Fruit fly (Drosophila melanogaster) whole organism, prepupa: ENCODE results near the gene HDAC4.

Source experiments
- CG11294 ChIP-seq: fragments of 200-800 bp; sonication (Bioruptor generic); IDR thresholded peaks from 2 replicates; pipeline ENCODE4 v1.3.6; 2022; ENCODE audit warnings: missing biosample characterization, missing genetic modification characterization
- CG11762 ChIP-seq: fragments of 200-800 bp; sonication (Bioruptor generic); optimal IDR thresholded peaks from 3 replicates; lab custom pipeline; 2016; ENCODE audit warnings: missing biosample characterization, missing genetic modification characterization; ENCODE audit not compliant: insufficient read depth
- CG15336 ChIP-seq: fragments of 200-800 bp; sonication (Bioruptor generic); IDR thresholded peaks from 2 replicates; pipeline ENCODE4 v1.3.6; 2022; ENCODE audit warnings: missing biosample characterization, missing genetic modification characterization
- CG16779 ChIP-seq: fragments of 200-800 bp; sonication (Bioruptor generic); optimal IDR thresholded peaks from 3 replicates; lab custom pipeline; 2017; ENCODE audit warnings: missing biosample characterization, mild to moderate bottlenecking, missing genetic modification characterization
- CG3032 ChIP-seq: fragments of 200-800 bp; optimal IDR thresholded peaks from 2 replicates; lab custom pipeline; 2019; ENCODE audit warnings: missing biosample characterization, mild to moderate bottlenecking, missing genetic modification characterization, moderate library complexity
- CG31627 ChIP-seq: fragments of 200-800 bp; sonication (Bioruptor generic); optimal IDR thresholded peaks from 3 replicates; lab custom pipeline; 2016; ENCODE audit warnings: missing biosample characterization, missing genetic modification characterization
- CG3919 ChIP-seq: fragments of 200-800 bp; sonication (Bioruptor generic); optimal IDR thresholded peaks from 3 replicates; lab custom pipeline; 2016; ENCODE audit warnings: missing biosample characterization, missing genetic modification characterization
- CG6163 ChIP-seq: fragments of 200-800 bp; sonication (Bioruptor generic); IDR thresholded peaks from 3 replicates; pipeline ENCODE4 v1.3.6; 2022; ENCODE audit warnings: missing biosample characterization, missing genetic modification characterization
- CG6276 ChIP-seq: fragments of 200-800 bp; sonication (Bioruptor generic); optimal IDR thresholded peaks from 2 replicates; lab custom pipeline; 2017; ENCODE audit warnings: missing biosample characterization, mild to moderate bottlenecking, missing genetic modification characterization
- CG6792 ChIP-seq: fragments of 200-800 bp; sonication (Bioruptor generic); optimal IDR thresholded peaks from 3 replicates; lab custom pipeline; 2016; ENCODE audit warnings: missing biosample characterization, missing genetic modification characterization
- CG6808 ChIP-seq: fragments of 200-800 bp; sonication (Bioruptor generic); optimal IDR thresholded peaks from 3 replicates; lab custom pipeline; 2017; ENCODE audit warnings: missing biosample characterization, missing genetic modification characterization, mild to moderate bottlenecking, moderate library complexity, missing genetic modification reagents
- CG6854 ChIP-seq: fragments of 200-800 bp; sonication (Bioruptor generic); optimal IDR thresholded peaks from 2 replicates; lab custom pipeline; 2017; ENCODE audit warnings: missing biosample characterization, mild to moderate bottlenecking, missing genetic modification characterization
- CG7368 ChIP-seq: fragments of 200-800 bp; sonication (Bioruptor generic); optimal IDR thresholded peaks from 3 replicates; lab custom pipeline; 2016; ENCODE audit warnings: missing biosample characterization, missing genetic modification characterization
- CG8119 ChIP-seq: fragments of 200-800 bp; sonication (Bioruptor generic); IDR thresholded peaks from 3 replicates; pipeline ENCODE4 v1.3.6; 2022; ENCODE audit warnings: missing biosample characterization, missing genetic modification characterization
- CG9139 ChIP-seq: fragments of 200-800 bp; sonication (Bioruptor generic); optimal IDR thresholded peaks from 3 replicates; lab custom pipeline; 2017; ENCODE audit warnings: missing biosample characterization, mild to moderate bottlenecking, missing genetic modification characterization
- Eip78C ChIP-seq: fragments of 200-800 bp; sonication (Bioruptor generic); peaks from one replicate; lab custom pipeline; 2016; ENCODE audit warnings: missing biosample characterization, missing genetic modification characterization
- Eip93F ChIP-seq: fragments of 200-800 bp; sonication (Bioruptor generic); optimal IDR thresholded peaks from 2 replicates; lab custom pipeline; 2016; ENCODE audit warnings: missing biosample characterization, mild to moderate bottlenecking, missing genetic modification characterization
- Ets21C ChIP-seq: fragments of 200-800 bp; sonication (Bioruptor generic); optimal IDR thresholded peaks from 3 replicates; lab custom pipeline; 2016; ENCODE audit warnings: missing biosample characterization, missing genetic modification characterization
- Ets96B ChIP-seq: fragments of 200-800 bp; optimal IDR thresholded peaks from 2 replicates; lab custom pipeline; 2019; ENCODE audit warnings: missing biosample characterization, mild to moderate bottlenecking, missing genetic modification characterization, moderate library complexity
- Hr38 ChIP-seq: sonication (Bioruptor generic); optimal IDR thresholded peaks from 2 replicates; lab custom pipeline; 2016; ENCODE audit warnings: missing biosample characterization, missing genetic modification characterization
- Hr39 ChIP-seq: fragments of 200-800 bp; sonication (Bioruptor generic); optimal IDR thresholded peaks from 2 replicates; lab custom pipeline; 2016; ENCODE audit warnings: missing biosample characterization, missing genetic modification characterization
- Hr4 ChIP-seq: fragments of 200-800 bp; sonication (Bioruptor generic); optimal IDR thresholded peaks from 3 replicates; lab custom pipeline; 2016; ENCODE audit warnings: missing biosample characterization, missing genetic modification characterization
- Lpt ChIP-seq: fragments of 200-800 bp; sonication (Bioruptor generic); optimal IDR thresholded peaks from 3 replicates; lab custom pipeline; 2016; ENCODE audit warnings: missing biosample characterization, missing genetic modification characterization
- Sox102F ChIP-seq: fragments of 200-800 bp; sonication (Bioruptor generic); optimal IDR thresholded peaks from 2 replicates; lab custom pipeline; 2016; ENCODE audit warnings: missing biosample characterization, mild to moderate bottlenecking, missing genetic modification characterization
- Sox14 ChIP-seq: fragments of 200-800 bp; sonication (Bioruptor generic); optimal IDR thresholded peaks from 3 replicates; lab custom pipeline; 2016; ENCODE audit warnings: missing biosample characterization, missing genetic modification characterization
- Sox15 ChIP-seq: fragments of 200-800 bp; sonication (Bioruptor generic); optimal IDR thresholded peaks from 3 replicates; lab custom pipeline; 2016; ENCODE audit warnings: missing biosample characterization, missing genetic modification characterization
- achi ChIP-seq: fragments of 200-800 bp; sonication (Bioruptor generic); optimal IDR thresholded peaks from 3 replicates; lab custom pipeline; 2016; ENCODE audit warnings: missing biosample characterization, missing genetic modification characterization
- acj6 ChIP-seq: fragments of 200-800 bp; sonication (Bioruptor generic); optimal IDR thresholded peaks from 3 replicates; lab custom pipeline; 2016; ENCODE audit warnings: missing biosample characterization, missing genetic modification characterization
- cyc ChIP-seq: fragments of 200-800 bp; sonication (Bioruptor generic); optimal IDR thresholded peaks from 3 replicates; lab custom pipeline; 2016; ENCODE audit warnings: missing biosample characterization, missing genetic modification characterization
- dsx ChIP-seq: fragments of 200-800 bp; optimal IDR thresholded peaks from 3 replicates; lab custom pipeline; 2019; ENCODE audit warnings: missing biosample characterization, mild to moderate bottlenecking, missing genetic modification characterization, moderate library complexity; ENCODE audit not compliant: poor library complexity, severe bottlenecking
- esn ChIP-seq: fragments of 200-800 bp; sonication (Bioruptor generic); optimal IDR thresholded peaks from 2 replicates; lab custom pipeline; 2016; ENCODE audit warnings: missing biosample characterization, mild to moderate bottlenecking, missing genetic modification characterization, moderate library complexity
- fd59A ChIP-seq: fragments of 200-800 bp; sonication (Bioruptor generic); optimal IDR thresholded peaks from 2 replicates; lab custom pipeline; 2017; ENCODE audit warnings: missing biosample characterization, mild to moderate bottlenecking, missing genetic modification characterization, missing genetic modification reagents
- fd85E ChIP-seq: fragments of 200-800 bp; sonication (Bioruptor generic); optimal IDR thresholded peaks from 3 replicates; lab custom pipeline; 2016; ENCODE audit warnings: missing biosample characterization, missing genetic modification characterization
- fkh ChIP-seq: fragments of 200-800 bp; sonication (Bioruptor generic); optimal IDR thresholded peaks from 3 replicates; lab custom pipeline; 2017; ENCODE audit warnings: missing biosample characterization, mild to moderate bottlenecking, missing genetic modification characterization, moderate library complexity
- lz ChIP-seq: fragments of 200-800 bp; sonication (Bioruptor generic); optimal IDR thresholded peaks from 3 replicates; lab custom pipeline; 2016; ENCODE audit warnings: missing biosample characterization, missing genetic modification characterization
- net ChIP-seq: fragments of 200-800 bp; sonication (Bioruptor generic); optimal IDR thresholded peaks from 3 replicates; lab custom pipeline; 2016; ENCODE audit warnings: missing biosample characterization, missing genetic modification characterization
- pdm3 ChIP-seq: fragments of 200-800 bp; sonication (Bioruptor generic); optimal IDR thresholded peaks from 3 replicates; lab custom pipeline; 2016; ENCODE audit warnings: missing biosample characterization, missing genetic modification characterization
- salr ChIP-seq, 2 experiments: fragments of 200-800 bp; sonication (Bioruptor generic); optimal IDR thresholded peaks; 3 replicates each; lab custom pipeline; 2016 to 2018; ENCODE audit warnings: missing biosample characterization in 2 of 2, missing genetic modification characterization in 2 of 2, mild to moderate bottlenecking in 1 of 2
- spab ChIP-seq: fragments of 200-800 bp; sonication (Bioruptor generic); optimal IDR thresholded peaks from 2 replicates; lab custom pipeline; 2017; ENCODE audit warnings: missing biosample characterization, mild to moderate bottlenecking, missing genetic modification characterization, missing genetic modification reagents
- ss ChIP-seq, 2 experiments: fragments of 200-800 bp; sonication (Bioruptor generic); optimal IDR thresholded peaks; 2 replicates in 1 of 2; 3 replicates in 1 of 2; lab custom pipeline; 2017 to 2018; ENCODE audit warnings: mild to moderate bottlenecking in 2 of 2, missing biosample characterization in 2 of 2, missing genetic modification characterization in 2 of 2, moderate library complexity in 1 of 2
- svp ChIP-seq: fragments of 200-800 bp; sonication (Bioruptor generic); peaks from one replicate; lab custom pipeline; 2016; ENCODE audit warnings: missing biosample characterization, missing genetic modification characterization
- vri ChIP-seq: fragments of 200-800 bp; sonication (Bioruptor generic); optimal IDR thresholded peaks from 3 replicates; lab custom pipeline; 2016; ENCODE audit warnings: missing biosample characterization, mild to moderate bottlenecking, missing genetic modification characterization

HDAC4 gene

DNA sequence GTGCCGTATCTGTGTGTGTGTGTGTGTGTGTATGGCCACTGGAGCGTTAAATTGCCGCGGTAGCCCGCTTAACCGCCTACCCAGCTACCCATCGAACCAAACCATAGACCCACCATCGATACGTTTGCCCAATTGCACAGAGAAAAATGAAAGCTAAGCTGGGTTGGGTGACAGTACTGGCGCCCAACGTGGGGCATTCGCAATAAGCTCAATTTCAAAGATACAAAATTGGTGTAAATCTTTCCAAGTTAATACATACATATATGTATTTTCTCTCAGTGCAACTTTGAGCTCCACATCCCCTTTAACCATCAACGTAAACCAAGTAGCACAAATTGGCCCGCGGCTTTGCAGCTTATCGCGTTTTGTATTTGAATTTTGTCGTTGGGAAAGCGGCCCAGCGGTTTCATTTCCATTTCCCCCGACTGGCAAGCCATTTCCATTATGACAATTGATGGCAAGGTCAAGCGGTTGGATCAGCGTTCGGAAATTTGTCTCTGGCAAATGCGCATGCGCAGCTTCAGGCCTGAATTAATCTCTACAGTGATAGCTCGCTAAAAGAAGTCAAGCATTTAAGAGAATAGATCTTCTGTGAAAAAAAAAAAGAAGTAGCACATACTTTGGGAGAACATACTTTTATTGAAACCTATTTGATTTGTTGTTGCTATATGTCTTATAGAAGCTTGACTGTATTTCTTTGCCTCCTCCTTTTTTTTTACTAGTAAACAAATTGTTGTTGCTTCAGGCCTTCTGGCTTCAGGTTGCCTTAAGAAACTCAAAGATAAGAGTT is 52.8 kb downstream of the HDAC4 start (continued):
- peak; percentile 49; the same call in 1 of the 3 replicates for TF ChIP-seq CG8119 (GFP tag; lab: Robert Waterston, UW)
- TF ChIP-seq esn (GFP tag; lab: Kevin White, UChicago) = no peak
- no peak for TF ChIP-seq Hr39 (GFP tag; lab: Kevin White, UChicago)
- no peak for TF ChIP-seq CG16779
- TF ChIP-seq CG11294 (GFP tag; lab: Robert Waterston, UW) = peak; percentile 65
- no peak for TF ChIP-seq salr (GFP tag; optimal IDR thresholded peaks at IDR 0.05; lab: Kevin White, UChicago)
- TF ChIP-seq Hr4 (GFP tag; lab: Kevin White, UChicago) = peak; percentile 68
- TF ChIP-seq spab (GFP tag; lab: Kevin White, UChicago) = no peak
- no peak for TF ChIP-seq Ets96B (tag; lab: Kevin White, UChicago)
- TF ChIP-seq fd85E = no peak
- no peak for TF ChIP-seq CG9139 (GFP tag; lab: Kevin White, UChicago)
- TF ChIP-seq CG6276 = peak; percentile 21
- no peak for TF ChIP-seq cyc (GFP tag; lab: Kevin White, UChicago)
- TF ChIP-seq CG3919 (GFP tag; lab: Kevin White, UChicago) = peak; percentile 14
- TF ChIP-seq CG11762 (GFP tag; lab: Kevin White, UChicago) = no peak
- no peak for TF ChIP-seq Hr38
- TF ChIP-seq Ets21C (GFP tag; lab: Kevin White, UChicago) = no peak
- TF ChIP-seq CG15336 (GFP tag; lab: Robert Waterston, UW) = peak; percentile 62

DNA sequence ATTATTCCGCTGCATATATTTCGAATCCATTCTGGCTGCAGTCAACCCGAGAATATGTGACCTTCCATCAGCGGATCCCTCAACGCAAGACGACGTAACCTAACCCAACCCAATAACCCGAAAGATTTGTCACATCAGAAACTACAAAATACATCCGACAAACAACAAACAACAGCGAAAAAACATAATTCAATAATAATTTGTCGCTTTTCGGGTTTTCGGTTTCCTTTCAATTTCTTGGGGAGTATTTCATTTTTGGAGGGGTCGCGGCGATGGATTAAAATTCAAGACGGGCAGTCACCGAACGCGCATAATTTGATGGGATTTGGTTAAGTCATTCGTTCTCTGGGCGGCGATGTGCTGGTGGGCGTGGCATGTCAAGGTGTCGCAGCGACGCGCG is 54.5 kb downstream of the HDAC4 start:
- TF ChIP-seq svp (GFP tag; lab: Kevin White, UChicago) (peak; percentile 28), CG16779 (no peak), Lpt (GFP tag; lab: Kevin White, UChicago) (no peak)

DNA sequence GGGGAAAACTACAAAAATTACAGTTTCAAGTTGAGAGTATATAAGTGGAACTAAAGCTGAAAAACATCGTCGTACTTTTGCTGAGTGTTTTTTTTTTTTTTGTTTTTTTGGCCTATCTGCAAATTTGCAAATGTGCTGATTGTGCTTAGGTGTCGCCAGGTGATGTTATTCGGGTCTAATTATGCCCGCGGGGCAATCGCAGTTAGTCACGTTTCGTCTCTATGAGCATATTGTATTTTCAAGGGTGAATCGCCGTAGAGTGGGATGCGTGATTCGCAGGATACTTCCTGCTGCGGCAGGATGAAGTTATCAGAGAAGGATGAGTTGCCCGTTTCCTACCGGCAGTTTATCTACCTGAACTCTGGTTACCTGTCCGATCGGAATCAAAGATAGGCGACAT is 55.6 kb downstream of the HDAC4 start:
- TF ChIP-seq Ets96B (tag; lab: Kevin White, UChicago) (no peak), lz (GFP tag; lab: Kevin White, UChicago) (no peak), dsx (GFP tag; lab: Kevin White, UChicago) (no peak), CG6808 (GFP tag; lab: Kevin White, UChicago) (no peak), net (GFP tag; lab: Kevin White, UChicago) (no peak), Eip78C (GFP tag; lab: Kevin White, UChicago) (no peak), Eip93F (GFP tag; lab: Kevin White, UChicago) (no peak), CG31627 (GFP tag; lab: Kevin White, UChicago) (no peak), Sox102F (GFP tag; lab: Kevin White, UChicago) (no peak), cyc (GFP tag; lab: Kevin White, UChicago) (no peak), svp (GFP tag; lab: Kevin White, UChicago) (no peak), achi (no peak), pdm3 (GFP tag; lab: Kevin White, UChicago) (no peak), CG6854 (GFP tag; lab: Kevin White, UChicago) (no peak), CG6163 (no peak), acj6 (GFP tag; lab: Kevin White, UChicago) (no peak), Sox14 (no peak), CG15336 (GFP tag; lab: Robert Waterston, UW) (no peak), salr (GFP tag; optimal IDR thresholded peaks at IDR 0.05; lab: Kevin White, UChicago) (no peak), Ets21C (GFP tag; lab: Kevin White, UChicago) (no peak)
- TF ChIP-seq, all 60 proteins: peak for 0

DNA sequence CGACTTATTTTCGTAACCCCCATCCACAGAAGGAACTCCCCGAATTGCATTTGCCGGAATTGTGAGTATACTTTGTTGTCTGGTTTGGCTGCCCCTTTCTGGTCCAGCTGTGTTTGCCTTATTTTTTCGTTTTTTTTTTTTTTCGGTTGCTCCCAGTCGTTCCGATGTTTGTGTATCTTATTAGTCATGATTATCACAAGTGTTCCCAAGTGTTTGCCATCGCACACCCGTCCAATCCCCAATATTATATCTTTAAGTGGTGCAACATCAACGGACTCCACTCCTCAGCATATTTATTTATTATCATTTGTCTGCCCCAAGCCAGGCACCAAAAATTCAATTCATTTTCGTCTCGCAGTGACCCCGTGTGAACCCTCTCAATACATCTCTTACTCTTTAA is 56.2 kb downstream of the HDAC4 start:
- TF ChIP-seq pdm3 (GFP tag; lab: Kevin White, UChicago) (no peak), Hr39 (GFP tag; lab: Kevin White, UChicago) (no peak), fkh (GFP tag; lab: Kevin White, UChicago) (peak; percentile 56), CG6792 (GFP tag; lab: Kevin White, UChicago) (no peak), CG6276 (no peak), Sox102F (GFP tag; lab: Kevin White, UChicago) (no peak), Ets96B (tag; lab: Kevin White, UChicago) (no peak), CG3032 (tag; lab: Kevin White, UChicago) (no peak), ss (GFP tag; optimal IDR thresholded peaks at IDR 0.05; lab: Kevin White, UChicago) (no peak), Ets21C (GFP tag; lab: Kevin White, UChicago) (no peak), fd85E (no peak), CG9139 (GFP tag; lab: Kevin White, UChicago) (no peak), Eip78C (GFP tag; lab: Kevin White, UChicago) (no peak), achi (no peak), CG7368 (GFP tag; lab: Kevin White, UChicago) (no peak), vri (peak; percentile 29), lz (GFP tag; lab: Kevin White, UChicago) (no peak), Hr4 (GFP tag; lab: Kevin White, UChicago) (no peak), Sox15 (GFP tag; lab: Kevin White, UChicago) (no peak), CG6163 (no peak), fd59A (GFP tag; lab: Kevin White, UChicago) (no peak), spab (GFP tag; lab: Kevin White, UChicago) (no peak), CG11762 (GFP tag; lab: Kevin White, UChicago) (no peak), svp (GFP tag; lab: Kevin White, UChicago) (peak; percentile 16)
